Worm (Caenorhabditis elegans): Measurements from ENCODE around the gene ZC412.3.

DNA sequence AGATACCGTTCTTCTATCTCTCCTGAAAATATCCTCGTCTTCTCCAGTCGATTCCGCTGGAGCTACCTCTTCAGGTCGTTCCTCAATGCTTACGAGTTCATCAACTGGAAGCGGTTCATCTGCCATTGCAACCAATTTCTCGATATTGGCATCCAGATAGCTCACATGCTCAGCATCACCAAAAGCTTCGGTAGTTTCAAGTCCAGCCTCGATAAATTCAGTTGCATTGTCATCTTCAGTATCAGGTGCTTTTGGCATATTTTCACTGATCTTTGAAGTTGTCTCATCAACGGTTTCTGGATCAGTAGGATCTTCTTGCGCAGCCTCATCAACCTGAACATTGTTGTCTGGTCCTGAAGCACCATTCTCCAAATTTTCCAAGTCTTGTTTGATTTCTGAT is 29.7 kb downstream of the ZC412.3 start:
- TF ChIP-seq ama-1 (optimal IDR thresholded peaks at IDR 0.05) = no peak
- no peak for TF ChIP-seq ama-1 (GFP tag; optimal IDR thresholded peaks at IDR 0.05)
- no peak for TF ChIP-seq ceh-91 (GFP tag; IDR thresholded peaks at IDR 0.05)
- TF ChIP-seq T26A5.8 (tag; optimal IDR thresholded peaks at IDR 0.05) = no peak
- no peak for TF ChIP-seq nfya-1 (tag; optimal IDR thresholded peaks at IDR 0.05; ENCODE audit: borderline replicate concordance, insufficient read depth)
- TF ChIP-seq snpc-4 (GFP tag; optimal IDR thresholded peaks at IDR 0.05) = no peak
- no peak for TF ChIP-seq snpc-4 (tag; optimal IDR thresholded peaks at IDR 0.05)
